Fruit fly (Drosophila melanogaster) whole organism, wandering third instar larva: Measurements from ENCODE around the gene pHCl-1.
A peak's percentile ranks its signal among the peaks of the same experiment; 100 is the strongest.

Experiments used
- Abd-B ChIP-seq: fragments of >200 bp; optimal IDR thresholded peaks from 2 replicates; lab custom pipeline; 2017; ENCODE audit warnings: missing biosample characterization, missing genetic modification characterization
- CG32264 ChIP-seq: fragments of 200-800 bp; sonication (Bioruptor generic); optimal IDR thresholded peaks from 2 replicates; lab custom pipeline; 2016; ENCODE audit warnings: missing biosample characterization, missing genetic modification characterization
- CG9705 ChIP-seq: fragments of 200-800 bp; sonication (Bioruptor generic); optimal IDR thresholded peaks from 2 replicates; lab custom pipeline; 2018; ENCODE audit warnings: missing biosample characterization, mild to moderate bottlenecking, missing genetic modification characterization
- CrebA ChIP-seq: fragments of 200-800 bp; sonication (Bioruptor generic); optimal IDR thresholded peaks from 2 replicates; lab custom pipeline; 2016; ENCODE audit warnings: missing biosample characterization, mild to moderate bottlenecking, missing genetic modification characterization, borderline replicate concordance
- Dfd ChIP-seq: fragments of >200 bp; optimal IDR thresholded peaks from 2 replicates; lab custom pipeline; 2017; ENCODE audit warnings: missing biosample characterization, missing genetic modification characterization
- Dif ChIP-seq: fragments of 200-275, 200-300 bp; sonication (Bioruptor generic); optimal IDR thresholded peaks from 2 replicates; lab custom pipeline; 2018; ENCODE audit warnings: missing biosample characterization, missing genetic modification characterization; ENCODE audit not compliant: partially characterized antibody
- GATAd ChIP-seq: sonication (Bioruptor generic); optimal IDR thresholded peaks from 2 replicates; lab custom pipeline; 2016; ENCODE audit warnings: missing biosample characterization, missing genetic modification characterization
- HLH106 ChIP-seq: fragments of 200-800 bp; optimal IDR thresholded peaks from 3 replicates; lab custom pipeline; 2019; ENCODE audit warnings: missing biosample characterization, mild to moderate bottlenecking, missing genetic modification characterization, moderate library complexity
- Hnf4 ChIP-seq: fragments of 200-800 bp; sonication (Bioruptor generic); optimal IDR thresholded peaks from 2 replicates; lab custom pipeline; 2016; ENCODE audit warnings: missing biosample characterization, mild to moderate bottlenecking, missing genetic modification characterization
- Hr78 ChIP-seq: fragments of >200 bp; optimal IDR thresholded peaks from 2 replicates; lab custom pipeline; 2017; ENCODE audit warnings: missing biosample characterization, missing genetic modification characterization
- Hr83 ChIP-seq: fragments of 200-300 bp; sonication (Bioruptor generic); optimal IDR thresholded peaks from 2 replicates; lab custom pipeline; 2016; ENCODE audit warnings: missing biosample characterization, mild to moderate bottlenecking, missing genetic modification characterization, moderate library complexity; ENCODE audit not compliant: poor library complexity, severe bottlenecking
- Jra ChIP-seq: sonication (Bioruptor generic); optimal IDR thresholded peaks from 2 replicates; lab custom pipeline; 2016; ENCODE audit warnings: missing biosample characterization, missing genetic modification characterization
- Mio ChIP-seq: sonication (Bioruptor generic); optimal IDR thresholded peaks from 2 replicates; lab custom pipeline; 2016; ENCODE audit warnings: missing biosample characterization, missing genetic modification characterization
- Myc ChIP-seq: fragments of >200 bp; optimal IDR thresholded peaks from 2 replicates; lab custom pipeline; 2017
- N ChIP-seq: fragments of >200 bp; optimal IDR thresholded peaks from 2 replicates; lab custom pipeline; 2018; ENCODE audit warnings: missing biosample characterization, missing external identifiers, missing genetic modification characterization
- OdsH ChIP-seq: fragments of 200-800 bp; sonication (Bioruptor generic); optimal IDR thresholded peaks from 2 replicates; lab custom pipeline; 2016; ENCODE audit warnings: missing biosample characterization, mild to moderate bottlenecking, missing genetic modification characterization
- Rel ChIP-seq, 2 experiments: fragments of 200-800 bp; sonication (Bioruptor generic) in 1 of 2; optimal IDR thresholded peaks; 2 replicates in 1 of 2; 3 replicates in 1 of 2; lab custom pipeline; 2016 to 2019; ENCODE audit warnings: mild to moderate bottlenecking in 2 of 2, missing biosample characterization in 2 of 2, missing genetic modification characterization in 2 of 2, moderate library complexity in 1 of 2
- Sp1 ChIP-seq: fragments of 200-800 bp; sonication (Bioruptor generic); optimal IDR thresholded peaks from 3 replicates; lab custom pipeline; 2019; ENCODE audit warnings: missing biosample characterization, mild to moderate bottlenecking, missing genetic modification characterization, moderate library complexity
- Vsx2 ChIP-seq: fragments of 200-300, 225-300 bp; sonication (Bioruptor generic); optimal IDR thresholded peaks from 2 replicates; lab custom pipeline; 2018; ENCODE audit warnings: missing biosample characterization, missing genetic modification characterization; ENCODE audit not compliant: partially characterized antibody
- br ChIP-seq: fragments of 200-800 bp; sonication (Bioruptor generic); optimal IDR thresholded peaks from 2 replicates; lab custom pipeline; 2016; ENCODE audit warnings: missing biosample characterization, missing genetic modification characterization
- brk ChIP-seq: fragments of 200-800 bp; sonication (Bioruptor generic); optimal IDR thresholded peaks from 2 replicates; lab custom pipeline; 2016; ENCODE audit warnings: missing biosample characterization, mild to moderate bottlenecking, missing genetic modification characterization
- dl ChIP-seq, 2 experiments: fragments of 175-275, 200-275 bp in 1 of 2; fragments of 200-275 bp in 1 of 2; sonication (Bioruptor generic); optimal IDR thresholded peaks; lab custom pipeline; 2018; ENCODE audit warnings: mild to moderate bottlenecking in 2 of 2, missing biosample characterization in 2 of 2, missing genetic modification characterization in 2 of 2, moderate library complexity in 2 of 2; ENCODE audit not compliant: partially characterized antibody in 2 of 2, insufficient read depth in 1 of 2
- dmrt93B ChIP-seq: fragments of 200-800 bp; sonication (Bioruptor generic); optimal IDR thresholded peaks from 2 replicates; lab custom pipeline; 2018; ENCODE audit warnings: missing biosample characterization, mild to moderate bottlenecking, missing genetic modification characterization
- dsf ChIP-seq: sonication (Bioruptor generic); optimal IDR thresholded peaks from 2 replicates; lab custom pipeline; 2016; ENCODE audit warnings: missing biosample characterization, missing genetic modification characterization, borderline replicate concordance
- ey ChIP-seq: fragments of 200-800 bp; sonication (Bioruptor generic); optimal IDR thresholded peaks from 2 replicates; lab custom pipeline; 2016; ENCODE audit warnings: missing biosample characterization, missing genetic modification characterization
- foxo ChIP-seq, 2 experiments: fragments of 200-800 bp; sonication (Bioruptor generic); optimal IDR thresholded peaks; 2 replicates in 1 of 2; 3 replicates in 1 of 2; lab custom pipeline; 2016 to 2017; ENCODE audit warnings: missing biosample characterization in 2 of 2, missing genetic modification characterization in 2 of 2
- fru ChIP-seq: fragments of 200-800 bp; sonication (Bioruptor generic); optimal IDR thresholded peaks from 3 replicates; lab custom pipeline; 2016; ENCODE audit warnings: missing biosample characterization, mild to moderate bottlenecking, missing genetic modification characterization
- h ChIP-seq: fragments of 200-800 bp; sonication (Bioruptor generic); optimal IDR thresholded peaks from 3 replicates; lab custom pipeline; 2016; ENCODE audit warnings: missing biosample characterization, mild to moderate bottlenecking, missing genetic modification characterization
- jim ChIP-seq: fragments of 175-275, 200-325 bp; sonication (Bioruptor generic); optimal IDR thresholded peaks from 2 replicates; lab custom pipeline; 2016; ENCODE audit warnings: missing biosample characterization, mild to moderate bottlenecking, missing genetic modification characterization
- lola ChIP-seq: fragments of >200 bp; optimal IDR thresholded peaks from 2 replicates; lab custom pipeline; 2017; ENCODE audit warnings: missing biosample characterization, missing genetic modification characterization
- pan ChIP-seq: fragments of >200 bp; optimal IDR thresholded peaks from 2 replicates; lab custom pipeline; 2017
- psq ChIP-seq: fragments of 200-800 bp; sonication (Bioruptor generic); optimal IDR thresholded peaks from 3 replicates; lab custom pipeline; 2017; ENCODE audit warnings: missing biosample characterization, mild to moderate bottlenecking, missing genetic modification characterization, moderate library complexity
- rgr ChIP-seq: fragments of 200-800 bp; sonication (Bioruptor generic); optimal IDR thresholded peaks from 3 replicates; lab custom pipeline; 2016; ENCODE audit warnings: missing biosample characterization, mild to moderate bottlenecking, missing genetic modification characterization
- sage ChIP-seq: fragments of 200-800 bp; sonication (Bioruptor generic); optimal IDR thresholded peaks from 2 replicates; lab custom pipeline; 2016; ENCODE audit warnings: missing biosample characterization, mild to moderate bottlenecking, missing genetic modification characterization
- sv ChIP-seq: fragments of 200-800 bp; sonication (Bioruptor generic); optimal IDR thresholded peaks from 3 replicates; lab custom pipeline; 2016; ENCODE audit warnings: missing biosample characterization, missing genetic modification characterization
- tai ChIP-seq: sonication (Bioruptor generic); optimal IDR thresholded peaks from 2 replicates; lab custom pipeline; 2016; ENCODE audit warnings: missing biosample characterization, missing genetic modification characterization
- usp ChIP-seq: fragments of >200 bp; optimal IDR thresholded peaks from 2 replicates; lab custom pipeline; 2017; ENCODE audit warnings: missing biosample characterization, missing genetic modification characterization
- woc ChIP-seq: sonication (Bioruptor generic); optimal IDR thresholded peaks from 2 replicates; lab custom pipeline; 2016; ENCODE audit warnings: missing biosample characterization, mild to moderate bottlenecking, missing genetic modification characterization

Gene pHCl-1

DNA sequence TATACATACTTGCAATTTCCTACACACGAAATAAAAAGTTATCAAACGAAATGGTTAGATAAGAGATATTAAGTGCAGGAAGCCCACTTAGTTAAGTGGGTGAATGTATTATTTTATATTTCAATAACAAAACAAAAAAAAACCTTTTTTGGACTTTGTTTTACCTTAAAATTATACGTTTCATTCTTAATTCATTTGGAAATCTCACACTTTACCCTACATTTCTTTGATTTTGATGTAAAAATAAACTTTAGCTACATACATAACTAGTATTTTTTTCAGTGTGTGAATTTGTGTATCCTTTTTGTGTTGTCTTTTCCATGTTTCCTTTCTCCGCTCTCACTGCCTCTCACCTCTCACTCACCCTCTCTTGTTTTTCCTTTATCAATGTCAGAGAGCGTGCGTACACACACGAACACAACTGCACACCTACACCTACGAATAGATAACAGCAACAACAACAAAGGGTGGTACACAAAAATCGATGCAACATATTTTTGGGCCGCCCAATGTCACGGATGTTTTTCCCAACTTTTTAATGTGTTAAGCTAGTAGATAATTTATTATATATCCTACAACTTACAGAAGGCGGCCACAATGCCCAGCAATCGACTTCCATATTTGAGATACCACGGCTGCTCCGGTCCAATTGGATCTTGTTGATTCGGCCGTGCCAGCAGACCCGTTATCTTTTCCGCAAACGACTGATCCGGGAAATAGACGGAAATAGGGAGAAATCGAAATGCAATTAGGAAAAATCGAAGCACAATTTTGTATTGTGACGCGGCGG lies 83.3 kb downstream of the pHCl-1 start:
- TF ChIP-seq dsf (no peak), sage (GFP tag; lab: Kevin White, UChicago) (peak; percentile 39), foxo (GFP tag; optimal IDR thresholded peaks at IDR 0.05; lab: Kevin White, UChicago) (peak in 1 of 2 experiments; percentile 93), Hr83 (no peak), brk (peak; percentile 89), Jra (GFP tag; lab: Kevin White, UChicago) (peak; percentile 2), Sp1 (peak; percentile 83), lola (no peak), Abd-B (GFP tag; lab: Kevin White, UChicago) (no peak), Vsx2 (GFP tag; lab: Kevin White, UChicago) (no peak), Myc (lab: Kevin White, UChicago) (no peak), CrebA (GFP tag; lab: Kevin White, UChicago) (no peak), Rel (GFP tag; optimal IDR thresholded peaks at IDR 0.05; lab: Kevin White, UChicago) (no peak), Rel (tag; optimal IDR thresholded peaks at IDR 0.05; lab: Kevin White, UChicago) (no peak), rgr (GFP tag; lab: Kevin White, UChicago) (peak; percentile 90), fru (GFP tag; lab: Kevin White, UChicago) (peak; percentile 90), HLH106 (peak; percentile 73), dmrt93B (GFP tag; lab: Kevin White, UChicago) (no peak), jim (GFP tag; lab: Kevin White, UChicago) (no peak), psq (GFP tag; lab: Kevin White, UChicago) (peak; percentile 95), N (GFP tag; lab: Kevin White, UChicago) (peak; percentile 6), GATAd (GFP tag; lab: Kevin White, UChicago) (peak; percentile 64), pan (lab: Kevin White, UChicago) (no peak), Mio (GFP tag; lab: Kevin White, UChicago) (no peak), CG9705 (GFP tag; lab: Kevin White, UChicago) (peak; percentile 17), Hr78 (GFP tag; lab: Kevin White, UChicago) (no peak), woc (peak; percentile 69), Hnf4 (GFP tag; lab: Kevin White, UChicago) (peak; percentile 79), OdsH (peak; percentile 90), Dif (GFP tag; lab: Kevin White, UChicago) (peak; percentile 69), ey (peak; percentile 86), br (peak; percentile 74), tai (peak; percentile 69), CG32264 (GFP tag; lab: Kevin White, UChicago) (peak; percentile 45), Dfd (GFP tag; lab: Kevin White, UChicago) (peak; percentile 76), sv (peak; percentile 23), dl (GFP tag; optimal IDR thresholded peaks at IDR 0.05; lab: Kevin White, UChicago; ENCODE audit: insufficient read depth in 1 of 2, partially characterized antibody in 2 of 2) (peak in 1 of 2 experiments; percentile 75), usp (GFP tag; lab: Kevin White, UChicago) (no peak), h (GFP tag; lab: Kevin White, UChicago) (peak; percentile 89)

dm6 chr3L:15813988-15814387 lies 84.8 kb downstream of the pHCl-1 start:
- TF ChIP-seq tai (no peak), Dfd (GFP tag; lab: Kevin White, UChicago) (no peak), Dif (GFP tag; lab: Kevin White, UChicago) (no peak), pan (lab: Kevin White, UChicago) (no peak), Vsx2 (GFP tag; lab: Kevin White, UChicago) (no peak), CG32264 (GFP tag; lab: Kevin White, UChicago) (no peak), h (GFP tag; lab: Kevin White, UChicago) (no peak), Jra (GFP tag; lab: Kevin White, UChicago) (no peak), lola (no peak), N (GFP tag; lab: Kevin White, UChicago) (no peak), CrebA (GFP tag; lab: Kevin White, UChicago) (no peak), sv (no peak), Hr83 (no peak), Myc (lab: Kevin White, UChicago) (no peak), Mio (GFP tag; lab: Kevin White, UChicago) (no peak), fru (GFP tag; lab: Kevin White, UChicago) (no peak), jim (GFP tag; lab: Kevin White, UChicago) (no peak), dmrt93B (GFP tag; lab: Kevin White, UChicago) (no peak), dl (GFP tag; optimal IDR thresholded peaks at IDR 0.05; lab: Kevin White, UChicago; ENCODE audit: insufficient read depth in 1 of 2, partially characterized antibody in 2 of 2) (no peak), dsf (no peak)
